Fruit fly (Drosophila melanogaster): ENCODE measurements around the gene Kaz.

dm6 chr3R:24833652-24834051 is 3.9 kb upstream of the Kaz start, which contains the start of gene sosie:
- TF ChIP-seq Pif1A (GFP tag; optimal IDR thresholded peaks at IDR 0.05) (no peak), CG15710 (tag; optimal IDR thresholded peaks at IDR 0.05) (no peak), CG14655 (GFP tag; optimal IDR thresholded peaks at IDR 0.05) (no peak), CG10348 (GFP tag; IDR thresholded peaks at IDR 0.05) (no peak), CG12605 (GFP tag; IDR thresholded peaks at IDR 0.05) (no peak)

All from whole organism, pupa.